Fruit fly (Drosophila melanogaster): Measurements from ENCODE around the gene Rpt3R.

Gene Rpt3R

DNA sequence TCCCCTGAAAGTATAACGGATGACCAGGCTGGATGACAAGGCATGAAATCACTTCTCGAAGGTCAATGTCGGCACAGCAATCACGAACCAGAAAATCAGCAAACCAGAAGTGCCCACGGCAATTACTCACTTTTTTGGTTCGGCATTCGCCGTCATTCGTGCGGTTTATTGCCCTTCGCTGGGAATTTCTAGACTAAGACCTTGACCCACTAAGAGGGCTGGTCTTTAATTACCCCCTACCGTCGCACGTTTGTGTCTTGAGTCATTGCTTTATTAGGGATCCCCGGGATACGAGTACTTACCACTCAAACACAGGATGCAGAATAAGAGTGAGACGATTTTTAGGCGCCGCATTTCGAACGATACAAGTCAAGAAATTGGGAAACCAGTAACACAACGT is 10.9 kb downstream of the Rpt3R start:
- TF ChIP-seq usp (GFP tag; optimal IDR thresholded peaks at IDR 0.05) (no peak), EcR (GFP tag; optimal IDR thresholded peaks at IDR 0.05) (no peak), psq (optimal IDR thresholded peaks at IDR 0.05) (no peak), CG8478 (optimal IDR thresholded peaks at IDR 0.05) (no peak), pan (optimal IDR thresholded peaks at IDR 0.05) (no peak), Dll (optimal IDR thresholded peaks at IDR 0.05) (no peak)

DNA sequence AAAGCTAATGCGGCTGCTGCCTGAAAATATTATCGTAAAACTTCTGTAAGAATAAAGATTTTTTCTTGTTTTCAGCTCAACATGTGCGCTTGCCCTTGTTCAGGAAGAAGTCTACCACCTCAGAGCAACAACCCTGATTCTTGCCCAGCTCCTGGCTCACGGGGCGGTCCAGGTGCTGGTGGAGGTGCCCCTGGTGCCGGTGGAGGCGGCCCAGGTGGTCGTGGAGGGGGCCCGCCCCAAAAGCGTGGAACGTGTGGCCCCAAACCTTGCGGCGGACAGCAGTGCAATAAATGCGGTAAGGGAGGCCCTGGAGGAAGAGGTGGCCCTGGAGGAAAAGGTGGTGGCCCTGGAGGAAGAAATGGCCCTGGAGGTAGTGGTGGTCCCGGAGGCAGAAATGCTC is 12.3 kb downstream of the Rpt3R start:
- TF ChIP-seq pan (optimal IDR thresholded peaks at IDR 0.05) (no peak), CG8478 (optimal IDR thresholded peaks at IDR 0.05) (no peak), EcR (GFP tag; optimal IDR thresholded peaks at IDR 0.05) (no peak), Dll (optimal IDR thresholded peaks at IDR 0.05) (no peak), usp (GFP tag; optimal IDR thresholded peaks at IDR 0.05) (no peak), psq (optimal IDR thresholded peaks at IDR 0.05) (no peak)

dm6 chr3R:9743217-9743616 is 13.1 kb downstream of the Rpt3R start, which contains the start of gene CG31415:
Gene CG31415 (plus strand): TSS chr3R:9743517.
- no peak for TF ChIP-seq pan (optimal IDR thresholded peaks at IDR 0.05)
- TF ChIP-seq psq (optimal IDR thresholded peaks at IDR 0.05): no peak
- TF ChIP-seq CG8478 (optimal IDR thresholded peaks at IDR 0.05): no peak
- TF ChIP-seq usp (GFP tag; optimal IDR thresholded peaks at IDR 0.05): no peak
- TF ChIP-seq EcR (GFP tag; optimal IDR thresholded peaks at IDR 0.05): no peak
- no peak for TF ChIP-seq Dll (optimal IDR thresholded peaks at IDR 0.05)

- TF ChIP-seq Dll (optimal IDR thresholded peaks at IDR 0.05) (no peak), psq (optimal IDR thresholded peaks at IDR 0.05) (no peak), CG8478 (optimal IDR thresholded peaks at IDR 0.05) (no peak), EcR (GFP tag; optimal IDR thresholded peaks at IDR 0.05) (no peak), pan (optimal IDR thresholded peaks at IDR 0.05) (no peak), usp (GFP tag; optimal IDR thresholded peaks at IDR 0.05) (no peak)
Observed at dm6 chr3R:9740713-9741112, 15.6 kb downstream of the Rpt3R start, which contains the start of gene Pnn. Gene Pnn (plus strand): TSS chr3R:9740899.

dm6 chr3R:9739793-9740192 is 16.5 kb downstream of the Rpt3R start, which contains the start of gene side-VII:
Gene side-VII (minus strand): TSS chr3R:9739979.
- no peak for TF ChIP-seq Dll (optimal IDR thresholded peaks at IDR 0.05)
- TF ChIP-seq psq (optimal IDR thresholded peaks at IDR 0.05): no peak
- TF ChIP-seq CG8478 (optimal IDR thresholded peaks at IDR 0.05): no peak
- no peak for TF ChIP-seq EcR (GFP tag; optimal IDR thresholded peaks at IDR 0.05)
- no peak for TF ChIP-seq pan (optimal IDR thresholded peaks at IDR 0.05)
- TF ChIP-seq usp (GFP tag; optimal IDR thresholded peaks at IDR 0.05): no peak

DNA sequence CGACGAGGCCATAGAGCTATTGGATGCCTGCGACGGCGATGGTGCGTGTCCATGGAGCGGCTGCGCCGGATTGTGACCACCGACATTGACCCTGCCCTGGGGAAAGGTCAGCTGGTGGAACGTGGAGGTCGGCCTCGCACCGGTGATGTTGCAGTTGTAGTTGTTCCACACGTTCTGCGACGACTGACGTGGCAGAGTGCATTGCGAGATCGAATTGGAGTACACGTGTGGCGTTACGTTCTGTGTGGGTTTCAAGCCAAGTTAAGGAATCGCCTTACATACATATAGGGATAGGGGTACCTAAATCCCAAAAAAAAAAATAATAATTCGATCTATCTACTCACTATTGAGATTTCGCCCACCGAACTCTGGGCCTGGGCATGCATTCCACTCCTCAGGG is 21.2 kb downstream of the Rpt3R start:
- TF ChIP-seq EcR (GFP tag; optimal IDR thresholded peaks at IDR 0.05): no peak
- TF ChIP-seq psq (optimal IDR thresholded peaks at IDR 0.05): no peak
- no peak for TF ChIP-seq usp (GFP tag; optimal IDR thresholded peaks at IDR 0.05)
- no peak for TF ChIP-seq CG8478 (optimal IDR thresholded peaks at IDR 0.05)
- no peak for TF ChIP-seq Dll (optimal IDR thresholded peaks at IDR 0.05)
- TF ChIP-seq pan (optimal IDR thresholded peaks at IDR 0.05): no peak

DNA sequence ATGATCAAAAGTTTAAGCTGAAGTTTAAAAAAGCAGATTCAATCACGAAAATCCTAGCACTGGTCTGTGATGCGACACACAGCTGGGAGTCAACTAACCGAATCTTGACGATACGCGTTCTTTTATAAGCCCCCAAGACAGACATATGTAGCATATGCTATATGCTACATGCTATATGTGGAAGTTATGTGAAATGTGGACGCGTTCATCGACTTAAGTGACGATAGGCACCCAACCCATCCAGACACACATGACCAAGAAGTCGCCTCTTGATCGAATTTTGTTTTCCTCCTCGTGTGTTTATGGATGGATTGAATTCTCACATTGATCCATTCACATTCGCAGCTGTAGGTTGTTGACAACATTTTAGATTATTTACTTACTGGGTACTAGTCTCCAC is 23.2 kb downstream of the Rpt3R start, which contains the start of gene alphaTub85E:
Gene alphaTub85E, minus strand, starts transcription at position 101 of the 400 bp plus-strand sequence.
- TF ChIP-seq usp (GFP tag; optimal IDR thresholded peaks at IDR 0.05) (no peak), pan (optimal IDR thresholded peaks at IDR 0.05) (no peak), EcR (GFP tag; optimal IDR thresholded peaks at IDR 0.05) (no peak), Dll (optimal IDR thresholded peaks at IDR 0.05) (no peak), psq (optimal IDR thresholded peaks at IDR 0.05) (no peak), CG8478 (optimal IDR thresholded peaks at IDR 0.05) (no peak)

- TF ChIP-seq Dll (optimal IDR thresholded peaks at IDR 0.05) (no peak), pan (optimal IDR thresholded peaks at IDR 0.05) (no peak), usp (GFP tag; optimal IDR thresholded peaks at IDR 0.05) (no peak), psq (optimal IDR thresholded peaks at IDR 0.05) (no peak), CG8478 (optimal IDR thresholded peaks at IDR 0.05) (no peak), EcR (GFP tag; optimal IDR thresholded peaks at IDR 0.05) (no peak)
Observed at dm6 chr3R:9730784-9731183, 25.5 kb downstream of the Rpt3R start, which contains the start of gene FoxP. Gene FoxP (minus strand): TSS chr3R:9730872.

DNA sequence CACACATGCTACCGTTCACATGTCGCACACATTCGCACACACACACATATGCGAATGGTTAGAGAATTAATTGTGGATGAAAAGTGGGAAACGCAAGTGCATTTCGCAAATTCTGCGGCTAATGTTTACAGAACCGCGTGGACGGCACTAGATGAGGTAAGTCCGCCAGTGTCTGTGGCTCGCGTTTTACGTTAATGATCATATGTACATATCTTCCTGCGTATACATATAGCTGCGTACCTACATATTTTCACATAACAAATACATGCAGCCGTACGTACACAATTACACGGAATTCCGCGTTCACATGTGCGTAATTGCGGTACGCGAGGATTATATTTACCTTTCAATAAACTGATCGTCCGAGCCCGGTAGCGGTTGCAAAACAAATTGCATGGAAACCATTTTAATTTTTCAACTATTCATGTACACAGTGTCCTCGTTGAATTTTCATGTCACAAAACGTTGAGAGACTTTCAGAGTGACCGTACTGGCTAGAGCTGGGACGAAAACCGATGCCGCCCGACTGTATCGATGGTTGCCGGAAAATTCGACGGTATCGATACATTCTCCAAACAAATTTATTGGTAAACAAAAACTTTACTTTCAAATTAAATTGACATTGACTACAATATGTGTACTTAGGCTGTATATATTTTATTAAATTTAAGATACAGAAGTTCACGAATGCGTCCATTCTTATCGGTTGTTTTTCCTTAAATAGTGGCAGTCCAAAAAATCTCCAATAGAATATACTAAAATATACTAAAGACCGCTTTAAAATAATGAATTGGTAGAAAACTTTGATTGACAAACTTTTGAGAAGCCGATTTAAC is 31.0 kb downstream of the Rpt3R start, which contains the start of gene hyd:
Gene hyd, minus strand, starts transcription at position 495 of the 836 bp plus-strand sequence.
- TF ChIP-seq psq (optimal IDR thresholded peaks at IDR 0.05) (no peak), CG8478 (optimal IDR thresholded peaks at IDR 0.05) (peak; percentile 21), usp (GFP tag; optimal IDR thresholded peaks at IDR 0.05) (no peak), EcR (GFP tag; optimal IDR thresholded peaks at IDR 0.05) (no peak)

DNA sequence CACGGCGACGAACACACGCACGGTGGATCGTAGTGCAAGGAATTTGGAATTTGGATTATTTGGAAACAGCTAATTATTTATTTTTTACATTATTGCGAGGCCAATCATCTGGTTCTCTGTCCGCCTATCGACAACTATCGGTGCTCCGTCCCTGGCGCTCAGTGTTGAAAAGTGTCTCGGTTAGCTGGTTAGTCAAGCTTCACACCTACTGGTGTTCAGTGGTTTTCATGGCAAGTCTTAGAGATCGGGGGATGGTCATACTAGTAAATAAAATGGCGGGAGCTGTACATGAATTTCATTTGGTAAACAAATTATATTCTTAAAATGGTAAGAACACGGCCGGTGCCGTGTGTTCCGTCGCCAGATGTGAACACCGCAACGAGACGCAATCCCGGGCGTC is 45.4 kb downstream of the Rpt3R start, which contains the start of the genes trbd and dmt:
Gene trbd, minus strand, starts transcription at position 152 of the 400 bp plus-strand sequence.
Gene dmt, plus strand, starts transcription at position 257 of the 400 bp plus-strand sequence.
- TF ChIP-seq Dll (optimal IDR thresholded peaks at IDR 0.05) (no peak), EcR (GFP tag; optimal IDR thresholded peaks at IDR 0.05) (no peak), CG8478 (optimal IDR thresholded peaks at IDR 0.05) (no peak), usp (GFP tag; optimal IDR thresholded peaks at IDR 0.05) (no peak), psq (optimal IDR thresholded peaks at IDR 0.05) (no peak), pan (optimal IDR thresholded peaks at IDR 0.05) (no peak)

DNA sequence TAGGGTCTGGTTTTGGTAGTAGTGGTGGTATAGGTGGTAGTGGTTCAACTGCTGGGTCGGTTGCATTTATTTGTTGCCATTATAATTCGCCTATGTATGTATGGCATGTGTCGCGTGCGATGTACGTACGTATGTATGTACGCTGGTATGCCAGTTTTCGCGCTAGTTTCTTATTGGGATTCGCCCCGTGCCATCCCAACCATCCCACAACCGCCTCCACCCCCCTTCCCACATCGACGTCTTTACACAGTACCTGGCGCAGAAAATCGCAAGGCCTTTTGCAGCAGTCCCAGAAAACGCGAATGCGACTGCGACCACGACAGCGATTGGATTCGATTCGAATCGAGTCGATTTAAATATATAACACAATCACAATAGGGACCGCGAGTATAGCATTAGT is 46.1 kb downstream of the Rpt3R start:
- TF ChIP-seq pan (optimal IDR thresholded peaks at IDR 0.05) (no peak), CG8478 (optimal IDR thresholded peaks at IDR 0.05) (no peak), psq (optimal IDR thresholded peaks at IDR 0.05) (no peak), EcR (GFP tag; optimal IDR thresholded peaks at IDR 0.05) (no peak), usp (GFP tag; optimal IDR thresholded peaks at IDR 0.05) (no peak), Dll (optimal IDR thresholded peaks at IDR 0.05) (no peak)

Data from whole organism.